Fruit fly (Drosophila melanogaster) whole organism, pupa: ENCODE results near the gene Polr1E.

Experiments
- CG10348 ChIP-seq: fragments of 200-800 bp; sonication (Bioruptor generic); IDR thresholded peaks from 2 replicates; pipeline ENCODE4 v1.3.6; 2022; ENCODE audit warnings: missing biosample characterization, missing genetic modification characterization
- CG12605 ChIP-seq: fragments of 200-800 bp; sonication (Bioruptor generic); IDR thresholded peaks from 2 replicates; pipeline ENCODE4 v1.3.6; 2022; ENCODE audit warnings: missing biosample characterization, missing genetic modification characterization
- CG13204 ChIP-seq: fragments of 200-800 bp; sonication (Bioruptor generic); optimal IDR thresholded peaks from 2 replicates; lab custom pipeline; 2018; ENCODE audit warnings: missing biosample characterization, mild to moderate bottlenecking, missing genetic modification characterization, moderate library complexity
- CG14655 ChIP-seq: fragments of 200-800 bp; sonication (Bioruptor generic); optimal IDR thresholded peaks from 3 replicates; lab custom pipeline; 2017; ENCODE audit warnings: mild to moderate bottlenecking, missing biosample characterization, missing genetic modification reagents, missing genetic modification characterization
- CG15710 ChIP-seq: fragments of 200-800 bp; sonication (Bioruptor generic); optimal IDR thresholded peaks from 2 replicates; lab custom pipeline; 2018; ENCODE audit warnings: missing biosample characterization, mild to moderate bottlenecking, missing genetic modification characterization, moderate library complexity
- CG17806 ChIP-seq: fragments of 200-800 bp; sonication (Bioruptor generic); optimal IDR thresholded peaks from 2 replicates; lab custom pipeline; 2018; ENCODE audit warnings: missing biosample characterization, mild to moderate bottlenecking, missing genetic modification characterization, moderate library complexity
- CG32121 ChIP-seq: fragments of 200-800 bp; sonication (Bioruptor generic); IDR thresholded peaks from 2 replicates; pipeline ENCODE4 v1.3.6; 2022; ENCODE audit warnings: missing biosample characterization, missing genetic modification characterization
- CG34367 ChIP-seq: fragments of 200-800 bp; sonication (Bioruptor generic); optimal IDR thresholded peaks from 2 replicates; lab custom pipeline; 2018; ENCODE audit warnings: missing biosample characterization, mild to moderate bottlenecking, missing genetic modification characterization
- CG4496 ChIP-seq: fragments of 200-800 bp; sonication (Bioruptor generic); IDR thresholded peaks from 3 replicates; pipeline ENCODE4 v1.3.6; 2022; ENCODE audit warnings: missing biosample characterization, missing genetic modification characterization
- CG8159 ChIP-seq: fragments of 200-800 bp; sonication (Bioruptor generic); optimal IDR thresholded peaks from 3 replicates; lab custom pipeline; 2018; ENCODE audit warnings: missing biosample characterization, mild to moderate bottlenecking, missing genetic modification characterization, moderate library complexity
- CG8301 ChIP-seq: fragments of 200-800 bp; sonication (Bioruptor generic); optimal IDR thresholded peaks from 2 replicates; lab custom pipeline; 2018; ENCODE audit warnings: missing biosample characterization, mild to moderate bottlenecking, missing genetic modification characterization
- CG9948 ChIP-seq: fragments of 200-800 bp; sonication (Bioruptor generic); optimal IDR thresholded peaks from 2 replicates; lab custom pipeline; 2018; ENCODE audit warnings: missing biosample characterization, mild to moderate bottlenecking, missing genetic modification characterization, moderate library complexity
- D1 ChIP-seq: fragments of 200-800 bp; sonication (Bioruptor generic); optimal IDR thresholded peaks from 2 replicates; lab custom pipeline; 2018; ENCODE audit warnings: missing biosample characterization, mild to moderate bottlenecking, missing genetic modification characterization, moderate library complexity
- EcR ChIP-seq: fragments of 200-800 bp; sonication (Bioruptor generic); optimal IDR thresholded peaks from 3 replicates; lab custom pipeline; 2019; ENCODE audit warnings: missing biosample characterization, missing genetic modification characterization, mild to moderate bottlenecking, moderate library complexity, missing genetic modification reagents
- Ets98B ChIP-seq: fragments of 200-800 bp; sonication (Bioruptor generic); IDR thresholded peaks from 2 replicates; pipeline ENCODE4 v1.3.6; 2022; ENCODE audit warnings: missing biosample characterization, missing genetic modification characterization
- Pif1A ChIP-seq: fragments of 200-800 bp; sonication (Bioruptor generic); optimal IDR thresholded peaks from 3 replicates; lab custom pipeline; 2016; ENCODE audit warnings: missing biosample characterization, missing genetic modification characterization
- Pif1B ChIP-seq: fragments of 200-800 bp; sonication (Bioruptor generic); optimal IDR thresholded peaks from 3 replicates; lab custom pipeline; 2016; ENCODE audit warnings: missing biosample characterization, missing genetic modification characterization
- Snoo ChIP-seq: fragments of 200-800 bp; sonication (Bioruptor generic); optimal IDR thresholded peaks from 3 replicates; lab custom pipeline; 2017; ENCODE audit warnings: missing biosample characterization, mild to moderate bottlenecking, missing genetic modification characterization, inconsistent platforms
- fd96Ca ChIP-seq: fragments of 200-800 bp; sonication (Bioruptor generic); IDR thresholded peaks from 3 replicates; pipeline ENCODE4 v1.3.6; 2022; ENCODE audit warnings: missing biosample characterization, missing genetic modification characterization
- gl ChIP-seq: fragments of 200-800 bp; sonication (Bioruptor generic); optimal IDR thresholded peaks from 2 replicates; lab custom pipeline; 2018; ENCODE audit warnings: missing biosample characterization, mild to moderate bottlenecking, missing genetic modification characterization
- rn ChIP-seq: fragments of 200-800 bp; sonication (Bioruptor generic); IDR thresholded peaks from 2 replicates; pipeline ENCODE4 v1.3.6; 2022; ENCODE audit warnings: missing biosample characterization, missing genetic modification characterization

Polr1E gene

DNA sequence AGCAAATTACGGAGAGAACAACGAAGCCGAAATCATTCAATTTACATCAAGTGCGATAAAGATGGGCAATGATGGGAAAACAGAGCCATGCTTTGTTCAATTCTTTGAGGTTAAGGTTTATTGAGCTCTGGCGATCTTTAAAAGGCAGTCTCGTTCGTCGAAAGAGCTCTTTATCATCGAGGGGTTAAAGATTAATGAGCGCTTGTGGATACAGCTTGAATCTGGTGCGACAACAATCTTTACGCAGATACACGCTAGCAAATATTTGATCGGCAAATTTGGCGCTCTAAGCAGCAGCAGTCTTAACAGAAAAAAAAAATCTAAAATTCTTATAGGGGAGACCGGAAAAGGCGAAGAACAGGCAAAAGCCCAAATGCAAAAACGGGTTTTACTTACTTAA, 5.4 kb downstream of the Polr1E start:
- no peak for TF ChIP-seq EcR
- TF ChIP-seq CG12605 (GFP tag; lab: Robert Waterston, UW): no peak

dm6 chr3R:18295262-18295944, 6.1 kb downstream of the Polr1E start:
- TF ChIP-seq rn: no peak
- peak; percentile 46 for TF ChIP-seq EcR
- TF ChIP-seq CG17806 (tag; lab: Kevin White, UChicago): peak; percentile 39
- no peak for TF ChIP-seq CG14655 (GFP tag; lab: Kevin White, UChicago)
- TF ChIP-seq Snoo: no peak
- no peak for TF ChIP-seq CG34367 (tag; lab: Kevin White, UChicago)
- no peak for TF ChIP-seq gl (tag; lab: Kevin White, UChicago)
- peak; percentile 57 for TF ChIP-seq CG8159 (tag; lab: Kevin White, UChicago)
- peak; percentile 48 for TF ChIP-seq CG8301
- TF ChIP-seq Ets98B (GFP tag; lab: Robert Waterston, UW): no peak
- TF ChIP-seq CG32121 (GFP tag; lab: Robert Waterston, UW): peak; percentile 55; the same call in 1 of the 2 replicates
- TF ChIP-seq fd96Ca: no peak
- peak; percentile 41 for TF ChIP-seq CG9948 (tag; lab: Kevin White, UChicago)
- no peak for TF ChIP-seq CG10348 (GFP tag; lab: Robert Waterston, UW)
- no peak for TF ChIP-seq D1 (tag; lab: Kevin White, UChicago)
- TF ChIP-seq CG15710: peak; percentile 52
- TF ChIP-seq CG12605 (GFP tag; lab: Robert Waterston, UW): no peak
- TF ChIP-seq CG13204 (GFP tag; lab: Kevin White, UChicago): no peak
- TF ChIP-seq Pif1B (GFP tag; lab: Kevin White, UChicago): peak; percentile 1
- peak; percentile 46 for TF ChIP-seq Pif1A (GFP tag; lab: Kevin White, UChicago)
- no peak for TF ChIP-seq CG4496

DNA sequence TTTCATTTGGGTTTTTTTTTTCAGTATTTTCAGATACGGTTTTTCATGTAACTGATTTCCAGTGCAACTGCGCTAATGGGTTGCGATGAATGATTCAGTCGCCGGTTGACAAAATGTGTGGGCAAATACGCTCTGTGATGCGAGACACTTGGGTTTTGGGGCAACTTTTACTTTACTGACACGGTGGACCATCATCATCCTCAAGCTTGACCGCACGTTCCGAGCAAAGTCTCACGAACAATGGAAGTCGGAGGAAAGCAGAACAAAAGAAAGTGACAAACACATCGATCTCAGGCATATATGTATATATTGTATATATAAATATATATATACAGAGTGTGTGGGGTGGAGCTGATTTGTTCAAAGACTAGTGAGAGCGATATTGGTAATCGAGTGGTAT, 7.0 kb downstream of the Polr1E start:
- no peak for TF ChIP-seq Snoo
- no peak for TF ChIP-seq CG10348 (GFP tag; lab: Robert Waterston, UW)
- TF ChIP-seq CG8301: no peak
- peak; percentile 9 for TF ChIP-seq EcR
- TF ChIP-seq gl (tag; lab: Kevin White, UChicago): no peak
- TF ChIP-seq CG34367 (tag; lab: Kevin White, UChicago): no peak
- TF ChIP-seq CG9948 (tag; lab: Kevin White, UChicago): no peak
- peak; percentile 36; the same call in 1 of the 3 replicates for TF ChIP-seq CG4496

dm6 chr3R:18292371-18292770, 9.2 kb downstream of the Polr1E start:
- TF ChIP-seq CG10348 (GFP tag; lab: Robert Waterston, UW): no peak
- no peak for TF ChIP-seq CG4496
- TF ChIP-seq CG32121 (GFP tag; lab: Robert Waterston, UW): no peak
- no peak for TF ChIP-seq CG8159 (tag; lab: Kevin White, UChicago)
- no peak for TF ChIP-seq fd96Ca
- TF ChIP-seq Pif1A (GFP tag; lab: Kevin White, UChicago): no peak
- no peak for TF ChIP-seq CG14655 (GFP tag; lab: Kevin White, UChicago)

DNA sequence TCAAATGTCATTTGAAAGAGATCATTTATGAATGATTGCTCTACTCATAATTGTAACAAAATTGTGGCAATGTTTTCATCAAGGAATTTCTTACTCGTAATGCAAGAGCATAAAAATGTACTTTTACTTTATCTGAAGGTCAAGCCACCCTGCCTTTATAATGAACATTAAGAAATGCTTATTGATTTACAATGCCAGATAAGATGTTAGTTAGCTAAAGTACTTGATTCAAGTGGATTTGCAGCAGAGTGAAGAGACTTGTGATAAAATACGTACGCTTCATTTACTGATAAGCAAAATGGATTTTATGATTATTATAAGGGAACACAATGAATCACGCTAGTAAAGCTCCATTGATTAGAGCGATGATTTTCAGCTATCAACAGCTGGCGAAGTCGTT, 9.7 kb downstream of the Polr1E start:
- TF ChIP-seq Pif1A (GFP tag; lab: Kevin White, UChicago) (no peak), CG14655 (GFP tag; lab: Kevin White, UChicago) (no peak), D1 (tag; lab: Kevin White, UChicago) (no peak), EcR (no peak), Snoo (no peak), gl (tag; lab: Kevin White, UChicago) (no peak), CG13204 (GFP tag; lab: Kevin White, UChicago) (no peak), CG17806 (tag; lab: Kevin White, UChicago) (no peak)

dm6 chr3R:18288677-18289076, 12.9 kb downstream of the Polr1E start, which contains the start of gene CG7131:
CG7131 (minus strand) TSS chr3R:18288777.
- TF ChIP-seq CG14655 (GFP tag; lab: Kevin White, UChicago) (no peak), CG15710 (no peak)

DNA sequence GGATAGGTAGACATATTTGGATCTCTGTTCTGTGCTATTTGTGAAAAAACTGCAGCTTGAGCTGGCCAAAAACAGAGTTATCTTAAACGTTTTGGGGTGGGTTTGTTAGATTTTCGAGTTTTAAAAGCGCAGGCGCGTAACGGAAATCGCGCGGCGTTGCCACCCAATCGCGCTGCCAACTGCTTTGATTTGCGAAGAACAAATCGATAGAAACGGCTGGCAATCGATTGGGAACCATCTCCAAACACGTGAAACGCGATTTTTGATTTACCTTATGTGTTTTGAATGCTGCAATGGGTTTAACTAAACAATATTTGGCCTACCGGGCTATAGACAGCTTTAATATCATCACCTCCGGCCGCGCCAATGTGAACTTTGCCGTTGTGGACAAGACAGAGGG, 18.1 kb downstream of the Polr1E start, which contains the start of the genes CG14312 and CG8064:
Gene CG14312 (minus strand): TSS at position 88 of the 400 bp plus-strand sequence.
Gene CG8064 (plus strand): TSS at position 220 of the 400 bp plus-strand sequence.
- TF ChIP-seq fd96Ca (no peak), CG17806 (tag; lab: Kevin White, UChicago) (no peak)
